Fruit fly (Drosophila melanogaster): ENCODE results near the gene Taf4.

Gene Taf4

DNA sequence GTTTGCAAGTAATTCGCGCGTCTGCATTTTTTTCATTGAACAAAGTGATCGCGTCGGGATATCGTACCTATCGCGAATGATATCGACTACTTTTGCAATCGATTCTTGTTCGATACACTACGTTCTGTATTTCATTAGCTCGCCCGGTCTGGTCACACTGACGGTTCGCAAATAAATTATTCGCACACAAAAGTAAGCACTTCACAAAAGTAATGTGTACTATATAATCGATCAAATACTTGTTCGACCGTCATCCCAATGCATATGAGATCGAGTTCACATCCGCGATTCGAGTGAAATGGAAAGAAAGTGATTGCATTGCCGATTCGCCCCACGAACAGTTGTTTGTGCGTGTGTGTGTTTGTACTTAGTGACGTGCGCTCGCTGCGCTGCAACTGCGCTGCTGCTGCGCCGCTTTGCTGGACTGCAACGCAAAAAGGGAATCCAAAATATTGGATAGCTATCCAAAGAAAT is 22.6 kb upstream of the Taf4 start, which contains the start of the genes CG5235 and ClC-c (continued):
- TF ChIP-seq mld (GFP tag; IDR thresholded peaks at IDR 0.05; ENCODE audit: partially characterized antibody) (peak; percentile 71; the same call in 1 of the 3 replicates), CG8359 (GFP tag; optimal IDR thresholded peaks at IDR 0.05; ENCODE audit: borderline replicate concordance) (no peak), maf-S (GFP tag; optimal IDR thresholded peaks at IDR 0.05) (no peak), CG7745 (tag; optimal IDR thresholded peaks at IDR 0.05) (peak; percentile 46), B-H1 (GFP tag; IDR thresholded peaks at IDR 0.05) (no peak), NC2α (GFP tag; optimal IDR thresholded peaks at IDR 0.05) (no peak), Dll (GFP tag; IDR thresholded peaks at IDR 0.05; ENCODE audit: partially characterized antibody) (peak; percentile 83), HLH4C (GFP tag; IDR thresholded peaks at IDR 0.05; ENCODE audit: partially characterized antibody) (peak; percentile 84), hbn (GFP tag; IDR thresholded peaks at IDR 0.05; ENCODE audit: partially characterized antibody) (peak; percentile 77), CG17361 (GFP tag; IDR thresholded peaks at IDR 0.05) (no peak), Aef1 (GFP tag; IDR thresholded peaks at IDR 0.05) (no peak), Myb (GFP tag; optimal IDR thresholded peaks at IDR 0.05) (peak; percentile 38), CG13775 (GFP tag; optimal IDR thresholded peaks at IDR 0.05) (no peak), ato (GFP tag; IDR thresholded peaks at IDR 0.05; ENCODE audit: partially characterized antibody) (peak; percentile 78), unc-4 (GFP tag; IDR thresholded peaks at IDR 0.05; ENCODE audit: partially characterized antibody) (peak; percentile 84), CG10565 (GFP tag; optimal IDR thresholded peaks at IDR 0.05) (no peak), CG9797 (GFP tag; optimal IDR thresholded peaks at IDR 0.05) (peak; percentile 87), CG34224 (GFP tag; IDR thresholded peaks at IDR 0.05; ENCODE audit: partially characterized antibody) (peak; percentile 90), CG4854 (GFP tag; optimal IDR thresholded peaks at IDR 0.05) (no peak), D19B (GFP tag; optimal IDR thresholded peaks at IDR 0.05) (no peak), CG12744 (GFP tag; optimal IDR thresholded peaks at IDR 0.05) (no peak), Blimp-1 (GFP tag; optimal IDR thresholded peaks at IDR 0.05) (no peak), CG3838 (GFP tag; optimal IDR thresholded peaks at IDR 0.05) (no peak), CG18011 (GFP tag; optimal IDR thresholded peaks at IDR 0.05) (no peak), Xrp1 (GFP tag; IDR thresholded peaks at IDR 0.05) (no peak), ab (GFP tag; optimal IDR thresholded peaks at IDR 0.05) (no peak), CG2889 (GFP tag; IDR thresholded peaks at IDR 0.05) (no peak), Lpt (GFP tag; optimal IDR thresholded peaks at IDR 0.05) (no peak), Jarid2 (GFP tag; optimal IDR thresholded peaks at IDR 0.05) (no peak), CG32772 (GFP tag; IDR thresholded peaks at IDR 0.05) (no peak), croc (GFP tag; conservative IDR thresholded peaks at IDR 0.05) (no peak), CG15073 (GFP tag; optimal IDR thresholded peaks at IDR 0.05) (no peak), CG1792 (GFP tag; optimal IDR thresholded peaks at IDR 0.05) (no peak), zen2 (GFP tag; IDR thresholded peaks at IDR 0.05; ENCODE audit: partially characterized antibody) (peak; percentile 79; the same call in 2 of the 3 replicates), CG4328 (GFP tag; optimal IDR thresholded peaks at IDR 0.05) (no peak), Eip74EF (GFP tag; optimal IDR thresholded peaks at IDR 0.05) (no peak), tap (tag; optimal IDR thresholded peaks at IDR 0.05) (no peak), CG17829 (tag; optimal IDR thresholded peaks at IDR 0.05) (peak; percentile 34), cwo (GFP tag; optimal IDR thresholded peaks at IDR 0.05) (no peak), gsb-n (tag; optimal IDR thresholded peaks at IDR 0.05) (no peak), Atf6 (GFP tag; IDR thresholded peaks at IDR 0.05) (0 out of 2 replicates have a peak, but pooled peaks have one; percentile 34), sd (tag; optimal IDR thresholded peaks at IDR 0.05) (no peak), CG12219 (GFP tag; optimal IDR thresholded peaks at IDR 0.05) (no peak), CG2712 (tag; optimal IDR thresholded peaks at IDR 0.05) (no peak), CG10147 (GFP tag; optimal IDR thresholded peaks at IDR 0.05) (no peak), da (GFP tag; optimal IDR thresholded peaks at IDR 0.05) (no peak), CTCF (GFP tag; optimal IDR thresholded peaks at IDR 0.05) (no peak), Usf (GFP tag; optimal IDR thresholded peaks at IDR 0.05) (no peak), CG2875 (GFP tag; optimal IDR thresholded peaks at IDR 0.05) (no peak), CG10431 (GFP tag; optimal IDR thresholded peaks at IDR 0.05) (no peak)

Data from whole organism, embryonic.